Worm (Caenorhabditis elegans) whole organism, early embryonic: ENCODE measurements around the gene F45E1.1.

Experiments
- B0310.2 ChIP-seq: sonication (generic microtip); optimal IDR thresholded peaks from 2 replicates; lab custom pipeline; 2016; ENCODE audit warnings: mild to moderate bottlenecking, missing genetic modification characterization, missing compliant biosample characterization
- F13C5.2 ChIP-seq: sonication (generic microtip); optimal IDR thresholded peaks from 2 replicates; lab custom pipeline; 2017; ENCODE audit warnings: mild to moderate bottlenecking, missing genetic modification characterization, inconsistent platforms, missing compliant biosample characterization
- aly-1 ChIP-seq: sonication (generic microtip); optimal IDR thresholded peaks from 2 replicates; lab custom pipeline; 2016; ENCODE audit warnings: missing genetic modification characterization, missing compliant biosample characterization
- ama-1 ChIP-seq: fragments of 150-350 bp; optimal IDR thresholded peaks from 2 replicates; lab custom pipeline; 2014
- ceh-13 ChIP-seq: fragments of 200-800 bp; sonication (Bioruptor generic); optimal IDR thresholded peaks from 2 replicates; lab custom pipeline; 2018; ENCODE audit warnings: mild to moderate bottlenecking, missing genetic modification characterization, missing compliant biosample characterization
- ceh-36 ChIP-seq: sonication (generic microtip); optimal IDR thresholded peaks from 2 replicates; lab custom pipeline; 2016; ENCODE audit warnings: missing genetic modification characterization, inconsistent platforms, missing compliant biosample characterization
- ets-7 ChIP-seq: sonication (generic microtip); optimal IDR thresholded peaks from 2 replicates; lab custom pipeline; 2016; ENCODE audit warnings: missing genotype, missing genetic modification characterization, missing compliant biosample characterization
- flt-1 ChIP-seq: fragments of 200-800 bp; sonication (Bioruptor generic); IDR thresholded peaks from 2 replicates; pipeline ENCODE4 v1.3.6; 2022; ENCODE audit warnings: missing genetic modification characterization, missing compliant biosample characterization
- hmbx-1 ChIP-seq: sonication (generic microtip); optimal IDR thresholded peaks from 2 replicates; lab custom pipeline; 2016; ENCODE audit warnings: mild to moderate bottlenecking, missing genetic modification characterization, missing compliant biosample characterization
- hmg-4 ChIP-seq: fragments of 200-800 bp; sonication (Bioruptor generic); optimal IDR thresholded peaks from 2 replicates; lab custom pipeline; 2018; ENCODE audit warnings: mild to moderate bottlenecking, missing genetic modification characterization, missing compliant biosample characterization
- hnd-1 ChIP-seq: sonication (generic microtip); optimal IDR thresholded peaks from 2 replicates; lab custom pipeline; 2016; ENCODE audit warnings: missing genetic modification characterization, missing compliant biosample characterization
- pes-1 ChIP-seq: fragments of 200-800 bp; sonication (Bioruptor generic); IDR thresholded peaks from 2 replicates; pipeline ENCODE4 v1.3.6; 2022; ENCODE audit warnings: missing genetic modification reagents, missing genetic modification characterization, missing compliant biosample characterization
- scrt-1 ChIP-seq: fragments of 200-800 bp; sonication (Bioruptor generic); IDR thresholded peaks from 2 replicates; pipeline ENCODE4 v1.3.6; 2022; ENCODE audit warnings: missing genetic modification characterization, missing compliant biosample characterization
- sea-1 ChIP-seq: fragments of 200-800 bp; sonication (Bioruptor generic); conservative IDR thresholded peaks from 2 replicates; pipeline ENCODE4 v1.3.6; 2022; ENCODE audit warnings: missing genetic modification characterization, missing compliant biosample characterization
- tbx-11 ChIP-seq: fragments of 200-800 bp; sonication (Bioruptor generic); IDR thresholded peaks from 2 replicates; pipeline ENCODE4 v1.3.6; 2022; ENCODE audit warnings: missing genetic modification characterization, missing compliant biosample characterization
- tbx-37 ChIP-seq: fragments of 200-800 bp; sonication (Bioruptor generic); conservative IDR thresholded peaks from 2 replicates; pipeline ENCODE4 v1.3.6; 2022; ENCODE audit warnings: missing genetic modification reagents, missing genetic modification characterization, missing compliant biosample characterization
- tra-4 ChIP-seq: sonication (generic microtip); optimal IDR thresholded peaks from 2 replicates; lab custom pipeline; 2017; ENCODE audit warnings: missing genetic modification characterization, missing compliant biosample characterization

F45E1.1 gene

ce11 chrX:7965449-7965848 lies 38.0 kb upstream of the F45E1.1 start:
- TF ChIP-seq F13C5.2 (tag; lab: Kevin White, UChicago) (no peak), hmg-4 (GFP tag; lab: Kevin White, UChicago) (peak; percentile 68), scrt-1 (GFP tag; lab: Robert Waterston, UW) (0 out of 2 replicates have a peak, but pooled peaks have one; percentile 47), tbx-11 (GFP tag; lab: Robert Waterston, UW) (0 out of 2 replicates have a peak, but pooled peaks have one; percentile 11)

ce11 chrX:7968537-7968936 lies 34.9 kb upstream of the F45E1.1 start:
- no peak for TF ChIP-seq tbx-37 (GFP tag; lab: Robert Waterston, UW)
- TF ChIP-seq ets-7 (tag; lab: Kevin White, UChicago), result no peak
- TF ChIP-seq ceh-13, result no peak
- TF ChIP-seq F13C5.2 (tag; lab: Kevin White, UChicago), result no peak
- no peak for TF ChIP-seq scrt-1 (GFP tag; lab: Robert Waterston, UW)
- TF ChIP-seq hnd-1 (tag; lab: Kevin White, UChicago), result no peak
- TF ChIP-seq tbx-11 (GFP tag; lab: Robert Waterston, UW), result no peak
- TF ChIP-seq sea-1 (GFP tag; lab: Robert Waterston, UW), result no peak

ce11 chrX:7975741-7976140 lies 27.7 kb upstream of the F45E1.1 start:
- no peak for TF ChIP-seq ceh-13
- no peak for TF ChIP-seq ets-7 (tag; lab: Kevin White, UChicago)
- TF ChIP-seq hmg-4 (GFP tag; lab: Kevin White, UChicago), result no peak
- no peak for TF ChIP-seq hmbx-1 (tag; lab: Kevin White, UChicago)
- TF ChIP-seq ceh-36, result no peak
- TF ChIP-seq aly-1 (tag; lab: Kevin White, UChicago), result no peak
- TF ChIP-seq tbx-37 (GFP tag; lab: Robert Waterston, UW), result no peak
- no peak for TF ChIP-seq pes-1 (GFP tag; lab: Robert Waterston, UW)
- no peak for TF ChIP-seq sea-1 (GFP tag; lab: Robert Waterston, UW)
- TF ChIP-seq scrt-1 (GFP tag; lab: Robert Waterston, UW), result no peak
- TF ChIP-seq F13C5.2 (tag; lab: Kevin White, UChicago), result no peak

- TF ChIP-seq ceh-36 (no peak), ceh-13 (no peak), flt-1 (no peak), hmg-4 (GFP tag; lab: Kevin White, UChicago) (no peak), tbx-37 (GFP tag; lab: Robert Waterston, UW) (no peak), aly-1 (tag; lab: Kevin White, UChicago) (no peak), tbx-11 (GFP tag; lab: Robert Waterston, UW) (no peak), hnd-1 (tag; lab: Kevin White, UChicago) (no peak), pes-1 (GFP tag; lab: Robert Waterston, UW) (no peak), hmbx-1 (tag; lab: Kevin White, UChicago) (no peak), tra-4 (tag; lab: Kevin White, UChicago) (no peak), sea-1 (GFP tag; lab: Robert Waterston, UW) (no peak), B0310.2 (no peak), F13C5.2 (tag; lab: Kevin White, UChicago) (no peak), ets-7 (tag; lab: Kevin White, UChicago) (no peak)
These were observed 27.1 kb upstream of the F45E1.1 start, which contains the start of gene F45E1.5 for ce11 chrX:7976400-7976799. TSS of gene F45E1.5 (plus strand) at chrX:7976700.

ce11 chrX:7977452-7977851 lies 26.0 kb upstream of the F45E1.1 start:
- TF ChIP-seq ceh-13, result no peak
- no peak for TF ChIP-seq hnd-1 (tag; lab: Kevin White, UChicago)
- TF ChIP-seq scrt-1 (GFP tag; lab: Robert Waterston, UW), result no peak
- TF ChIP-seq tbx-11 (GFP tag; lab: Robert Waterston, UW), result no peak
- no peak for TF ChIP-seq aly-1 (tag; lab: Kevin White, UChicago)
- TF ChIP-seq hmbx-1 (tag; lab: Kevin White, UChicago), result no peak
- no peak for TF ChIP-seq ceh-36
- TF ChIP-seq F13C5.2 (tag; lab: Kevin White, UChicago), result no peak
- no peak for TF ChIP-seq hmg-4 (GFP tag; lab: Kevin White, UChicago)
- no peak for TF ChIP-seq pes-1 (GFP tag; lab: Robert Waterston, UW)
- TF ChIP-seq tra-4 (tag; lab: Kevin White, UChicago), result no peak
- no peak for TF ChIP-seq sea-1 (GFP tag; lab: Robert Waterston, UW)
- TF ChIP-seq B0310.2, result no peak
- TF ChIP-seq flt-1, result no peak
- no peak for TF ChIP-seq ets-7 (tag; lab: Kevin White, UChicago)
- no peak for TF ChIP-seq tbx-37 (GFP tag; lab: Robert Waterston, UW)
- no peak for TF ChIP-seq ama-1

ce11 chrX:7982047-7982446 lies 21.4 kb upstream of the F45E1.1 start, which contains the start of gene his-71:
TSS of gene his-71 (minus strand) at chrX:7982070.
- TF ChIP-seq hmg-4 (GFP tag; lab: Kevin White, UChicago), result no peak
- TF ChIP-seq flt-1, result no peak
- TF ChIP-seq tra-4 (tag; lab: Kevin White, UChicago), result no peak
- no peak for TF ChIP-seq ceh-13
- no peak for TF ChIP-seq hmbx-1 (tag; lab: Kevin White, UChicago)
- TF ChIP-seq tbx-11 (GFP tag; lab: Robert Waterston, UW), result no peak
- no peak for TF ChIP-seq F13C5.2 (tag; lab: Kevin White, UChicago)
- no peak for TF ChIP-seq sea-1 (GFP tag; lab: Robert Waterston, UW)
- TF ChIP-seq ets-7 (tag; lab: Kevin White, UChicago), result no peak
- no peak for TF ChIP-seq ceh-36
- TF ChIP-seq pes-1 (GFP tag; lab: Robert Waterston, UW), result no peak
- TF ChIP-seq scrt-1 (GFP tag; lab: Robert Waterston, UW), result no peak
- TF ChIP-seq ama-1, result no peak
- TF ChIP-seq hnd-1 (tag; lab: Kevin White, UChicago), result no peak

- TF ChIP-seq hnd-1 (tag; lab: Kevin White, UChicago) (no peak), aly-1 (tag; lab: Kevin White, UChicago) (no peak), pes-1 (GFP tag; lab: Robert Waterston, UW) (no peak), ets-7 (tag; lab: Kevin White, UChicago) (no peak), ceh-36 (no peak), sea-1 (GFP tag; lab: Robert Waterston, UW) (no peak), hmbx-1 (tag; lab: Kevin White, UChicago) (no peak), ama-1 (no peak), B0310.2 (no peak), tbx-37 (GFP tag; lab: Robert Waterston, UW) (no peak), tra-4 (tag; lab: Kevin White, UChicago) (no peak), ceh-13 (no peak), tbx-11 (GFP tag; lab: Robert Waterston, UW) (no peak), hmg-4 (GFP tag; lab: Kevin White, UChicago) (no peak), F13C5.2 (tag; lab: Kevin White, UChicago) (no peak), flt-1 (no peak)
These were observed 18.7 kb upstream of the F45E1.1 start for ce11 chrX:7984742-7985141.
